Fruit fly (Drosophila melanogaster) whole organism, prepupa: Measurements from ENCODE around the gene T48.

ENCODE experiments used
- Blimp-1 ChIP-seq: fragments of 200-800 bp; sonication (Bioruptor generic); optimal IDR thresholded peaks from 3 replicates; lab custom pipeline; 2017; ENCODE audit warnings: missing biosample characterization, missing genetic modification characterization, mild to moderate bottlenecking, moderate library complexity, missing genetic modification reagents
- CG10631 ChIP-seq: fragments of 200-800 bp; sonication (Bioruptor generic); optimal IDR thresholded peaks from 2 replicates; lab custom pipeline; 2016; ENCODE audit warnings: missing biosample characterization, missing genetic modification characterization
- CG11294 ChIP-seq: fragments of 200-800 bp; sonication (Bioruptor generic); IDR thresholded peaks from 2 replicates; pipeline ENCODE4 v1.3.6; 2022; ENCODE audit warnings: missing biosample characterization, missing genetic modification characterization
- CG11762 ChIP-seq: fragments of 200-800 bp; sonication (Bioruptor generic); optimal IDR thresholded peaks from 3 replicates; lab custom pipeline; 2016; ENCODE audit warnings: missing biosample characterization, missing genetic modification characterization; ENCODE audit not compliant: insufficient read depth
- CG11902 ChIP-seq: fragments of 200-800 bp; sonication (Bioruptor generic); optimal IDR thresholded peaks from 3 replicates; lab custom pipeline; 2016; ENCODE audit warnings: missing biosample characterization, missing genetic modification characterization
- CG15336 ChIP-seq: fragments of 200-800 bp; sonication (Bioruptor generic); IDR thresholded peaks from 2 replicates; pipeline ENCODE4 v1.3.6; 2022; ENCODE audit warnings: missing biosample characterization, missing genetic modification characterization
- CG1621 ChIP-seq: fragments of 200-800 bp; sonication (Bioruptor generic); optimal IDR thresholded peaks from 3 replicates; lab custom pipeline; 2018; ENCODE audit warnings: missing biosample characterization, mild to moderate bottlenecking, missing genetic modification characterization
- CG16779 ChIP-seq: fragments of 200-800 bp; sonication (Bioruptor generic); optimal IDR thresholded peaks from 3 replicates; lab custom pipeline; 2017; ENCODE audit warnings: missing biosample characterization, mild to moderate bottlenecking, missing genetic modification characterization
- CG3032 ChIP-seq: fragments of 200-800 bp; optimal IDR thresholded peaks from 2 replicates; lab custom pipeline; 2019; ENCODE audit warnings: missing biosample characterization, mild to moderate bottlenecking, missing genetic modification characterization, moderate library complexity
- CG31627 ChIP-seq: fragments of 200-800 bp; sonication (Bioruptor generic); optimal IDR thresholded peaks from 3 replicates; lab custom pipeline; 2016; ENCODE audit warnings: missing biosample characterization, missing genetic modification characterization
- CG32006 ChIP-seq: fragments of 200-800 bp; sonication (Bioruptor generic); optimal IDR thresholded peaks from 3 replicates; lab custom pipeline; 2017; ENCODE audit warnings: missing biosample characterization, mild to moderate bottlenecking, missing genetic modification characterization
- CG34406 ChIP-seq: fragments of 200-800 bp; sonication (Bioruptor generic); optimal IDR thresholded peaks from 3 replicates; lab custom pipeline; 2016; ENCODE audit warnings: missing biosample characterization, missing genetic modification characterization
- CG3919 ChIP-seq: fragments of 200-800 bp; sonication (Bioruptor generic); optimal IDR thresholded peaks from 3 replicates; lab custom pipeline; 2016; ENCODE audit warnings: missing biosample characterization, missing genetic modification characterization
- CG4318 ChIP-seq: fragments of 200-800 bp; sonication (Bioruptor generic); optimal IDR thresholded peaks from 3 replicates; lab custom pipeline; 2017; ENCODE audit warnings: missing biosample characterization, mild to moderate bottlenecking, missing genetic modification characterization
- CG6163 ChIP-seq: fragments of 200-800 bp; sonication (Bioruptor generic); IDR thresholded peaks from 3 replicates; pipeline ENCODE4 v1.3.6; 2022; ENCODE audit warnings: missing biosample characterization, missing genetic modification characterization
- CG6276 ChIP-seq: fragments of 200-800 bp; sonication (Bioruptor generic); optimal IDR thresholded peaks from 2 replicates; lab custom pipeline; 2017; ENCODE audit warnings: missing biosample characterization, mild to moderate bottlenecking, missing genetic modification characterization
- CG6792 ChIP-seq: fragments of 200-800 bp; sonication (Bioruptor generic); optimal IDR thresholded peaks from 3 replicates; lab custom pipeline; 2016; ENCODE audit warnings: missing biosample characterization, missing genetic modification characterization
- CG6808 ChIP-seq: fragments of 200-800 bp; sonication (Bioruptor generic); optimal IDR thresholded peaks from 3 replicates; lab custom pipeline; 2017; ENCODE audit warnings: missing biosample characterization, missing genetic modification characterization, mild to moderate bottlenecking, moderate library complexity, missing genetic modification reagents
- CG6854 ChIP-seq: fragments of 200-800 bp; sonication (Bioruptor generic); optimal IDR thresholded peaks from 2 replicates; lab custom pipeline; 2017; ENCODE audit warnings: missing biosample characterization, mild to moderate bottlenecking, missing genetic modification characterization
- CG7368 ChIP-seq: fragments of 200-800 bp; sonication (Bioruptor generic); optimal IDR thresholded peaks from 3 replicates; lab custom pipeline; 2016; ENCODE audit warnings: missing biosample characterization, missing genetic modification characterization
- CG8119 ChIP-seq: fragments of 200-800 bp; sonication (Bioruptor generic); IDR thresholded peaks from 3 replicates; pipeline ENCODE4 v1.3.6; 2022; ENCODE audit warnings: missing biosample characterization, missing genetic modification characterization
- CG8319 ChIP-seq: fragments of 200-800 bp; sonication (Bioruptor generic); optimal IDR thresholded peaks from 3 replicates; lab custom pipeline; 2016; ENCODE audit warnings: missing biosample characterization, missing genetic modification characterization
- CG8632 ChIP-seq: fragments of 200-800 bp; sonication (Bioruptor generic); optimal IDR thresholded peaks from 3 replicates; lab custom pipeline; 2016; ENCODE audit warnings: missing biosample characterization, missing genetic modification characterization
- CG9139 ChIP-seq: fragments of 200-800 bp; sonication (Bioruptor generic); optimal IDR thresholded peaks from 3 replicates; lab custom pipeline; 2017; ENCODE audit warnings: missing biosample characterization, mild to moderate bottlenecking, missing genetic modification characterization
- Eip75B ChIP-seq: fragments of 200-800 bp; sonication (Bioruptor generic); optimal IDR thresholded peaks from 3 replicates; lab custom pipeline; 2016; ENCODE audit warnings: missing biosample characterization, missing genetic modification characterization
- Eip78C ChIP-seq: fragments of 200-800 bp; sonication (Bioruptor generic); peaks from one replicate; lab custom pipeline; 2016; ENCODE audit warnings: missing biosample characterization, missing genetic modification characterization
- Eip93F ChIP-seq: fragments of 200-800 bp; sonication (Bioruptor generic); optimal IDR thresholded peaks from 2 replicates; lab custom pipeline; 2016; ENCODE audit warnings: missing biosample characterization, mild to moderate bottlenecking, missing genetic modification characterization
- Ets21C ChIP-seq: fragments of 200-800 bp; sonication (Bioruptor generic); optimal IDR thresholded peaks from 3 replicates; lab custom pipeline; 2016; ENCODE audit warnings: missing biosample characterization, missing genetic modification characterization
- Ets96B ChIP-seq: fragments of 200-800 bp; optimal IDR thresholded peaks from 2 replicates; lab custom pipeline; 2019; ENCODE audit warnings: missing biosample characterization, mild to moderate bottlenecking, missing genetic modification characterization, moderate library complexity
- Gug ChIP-seq: fragments of 200-800 bp; sonication (Bioruptor generic); IDR thresholded peaks from 2 replicates; pipeline ENCODE4 v1.3.6; 2022; ENCODE audit warnings: missing biosample characterization, missing genetic modification characterization
- Hr38 ChIP-seq: sonication (Bioruptor generic); optimal IDR thresholded peaks from 2 replicates; lab custom pipeline; 2016; ENCODE audit warnings: missing biosample characterization, missing genetic modification characterization
- Hr39 ChIP-seq: fragments of 200-800 bp; sonication (Bioruptor generic); optimal IDR thresholded peaks from 2 replicates; lab custom pipeline; 2016; ENCODE audit warnings: missing biosample characterization, missing genetic modification characterization
- Hr4 ChIP-seq: fragments of 200-800 bp; sonication (Bioruptor generic); optimal IDR thresholded peaks from 3 replicates; lab custom pipeline; 2016; ENCODE audit warnings: missing biosample characterization, missing genetic modification characterization
- Lpt ChIP-seq: fragments of 200-800 bp; sonication (Bioruptor generic); optimal IDR thresholded peaks from 3 replicates; lab custom pipeline; 2016; ENCODE audit warnings: missing biosample characterization, missing genetic modification characterization
- Met ChIP-seq: fragments of 200-800 bp; sonication (Bioruptor generic); optimal IDR thresholded peaks from 3 replicates; lab custom pipeline; 2016; ENCODE audit warnings: missing biosample characterization, missing genetic modification characterization
- OdsH ChIP-seq: fragments of 200-800 bp; sonication (Bioruptor generic); optimal IDR thresholded peaks from 3 replicates; lab custom pipeline; 2016; ENCODE audit warnings: missing biosample characterization, missing genetic modification characterization
- Sox14 ChIP-seq: fragments of 200-800 bp; sonication (Bioruptor generic); optimal IDR thresholded peaks from 3 replicates; lab custom pipeline; 2016; ENCODE audit warnings: missing biosample characterization, missing genetic modification characterization
- Sox15 ChIP-seq: fragments of 200-800 bp; sonication (Bioruptor generic); optimal IDR thresholded peaks from 3 replicates; lab custom pipeline; 2016; ENCODE audit warnings: missing biosample characterization, missing genetic modification characterization
- achi ChIP-seq: fragments of 200-800 bp; sonication (Bioruptor generic); optimal IDR thresholded peaks from 3 replicates; lab custom pipeline; 2016; ENCODE audit warnings: missing biosample characterization, missing genetic modification characterization
- acj6 ChIP-seq: fragments of 200-800 bp; sonication (Bioruptor generic); optimal IDR thresholded peaks from 3 replicates; lab custom pipeline; 2016; ENCODE audit warnings: missing biosample characterization, missing genetic modification characterization
- cyc ChIP-seq: fragments of 200-800 bp; sonication (Bioruptor generic); optimal IDR thresholded peaks from 3 replicates; lab custom pipeline; 2016; ENCODE audit warnings: missing biosample characterization, missing genetic modification characterization
- dac ChIP-seq: fragments of 200-800 bp; sonication (Bioruptor generic); optimal IDR thresholded peaks from 2 replicates; lab custom pipeline; 2017; ENCODE audit warnings: missing biosample characterization, mild to moderate bottlenecking, missing genetic modification characterization
- eg ChIP-seq: fragments of 200-800 bp; sonication (Bioruptor generic); IDR thresholded peaks from 3 replicates; pipeline ENCODE4 v1.3.6; 2022; ENCODE audit warnings: missing biosample characterization, missing genetic modification characterization
- fd59A ChIP-seq: fragments of 200-800 bp; sonication (Bioruptor generic); optimal IDR thresholded peaks from 2 replicates; lab custom pipeline; 2017; ENCODE audit warnings: missing biosample characterization, mild to moderate bottlenecking, missing genetic modification characterization, missing genetic modification reagents
- fd85E ChIP-seq: fragments of 200-800 bp; sonication (Bioruptor generic); optimal IDR thresholded peaks from 3 replicates; lab custom pipeline; 2016; ENCODE audit warnings: missing biosample characterization, missing genetic modification characterization
- fkh ChIP-seq: fragments of 200-800 bp; sonication (Bioruptor generic); optimal IDR thresholded peaks from 3 replicates; lab custom pipeline; 2017; ENCODE audit warnings: missing biosample characterization, mild to moderate bottlenecking, missing genetic modification characterization, moderate library complexity
- lz ChIP-seq: fragments of 200-800 bp; sonication (Bioruptor generic); optimal IDR thresholded peaks from 3 replicates; lab custom pipeline; 2016; ENCODE audit warnings: missing biosample characterization, missing genetic modification characterization
- net ChIP-seq: fragments of 200-800 bp; sonication (Bioruptor generic); optimal IDR thresholded peaks from 3 replicates; lab custom pipeline; 2016; ENCODE audit warnings: missing biosample characterization, missing genetic modification characterization
- salr ChIP-seq, 2 experiments: fragments of 200-800 bp; sonication (Bioruptor generic); optimal IDR thresholded peaks; 3 replicates each; lab custom pipeline; 2016 to 2018; ENCODE audit warnings: missing biosample characterization in 2 of 2, missing genetic modification characterization in 2 of 2, mild to moderate bottlenecking in 1 of 2
- spab ChIP-seq: fragments of 200-800 bp; sonication (Bioruptor generic); optimal IDR thresholded peaks from 2 replicates; lab custom pipeline; 2017; ENCODE audit warnings: missing biosample characterization, mild to moderate bottlenecking, missing genetic modification characterization, missing genetic modification reagents
- ss ChIP-seq, 2 experiments: fragments of 200-800 bp; sonication (Bioruptor generic); optimal IDR thresholded peaks; 2 replicates in 1 of 2; 3 replicates in 1 of 2; lab custom pipeline; 2017 to 2018; ENCODE audit warnings: mild to moderate bottlenecking in 2 of 2, missing biosample characterization in 2 of 2, missing genetic modification characterization in 2 of 2, moderate library complexity in 1 of 2
- svp ChIP-seq: fragments of 200-800 bp; sonication (Bioruptor generic); peaks from one replicate; lab custom pipeline; 2016; ENCODE audit warnings: missing biosample characterization, missing genetic modification characterization
- topi ChIP-seq: fragments of 200-800 bp; sonication (Bioruptor generic); optimal IDR thresholded peaks from 3 replicates; lab custom pipeline; 2016; ENCODE audit warnings: missing biosample characterization, missing genetic modification characterization

Gene T48

DNA sequence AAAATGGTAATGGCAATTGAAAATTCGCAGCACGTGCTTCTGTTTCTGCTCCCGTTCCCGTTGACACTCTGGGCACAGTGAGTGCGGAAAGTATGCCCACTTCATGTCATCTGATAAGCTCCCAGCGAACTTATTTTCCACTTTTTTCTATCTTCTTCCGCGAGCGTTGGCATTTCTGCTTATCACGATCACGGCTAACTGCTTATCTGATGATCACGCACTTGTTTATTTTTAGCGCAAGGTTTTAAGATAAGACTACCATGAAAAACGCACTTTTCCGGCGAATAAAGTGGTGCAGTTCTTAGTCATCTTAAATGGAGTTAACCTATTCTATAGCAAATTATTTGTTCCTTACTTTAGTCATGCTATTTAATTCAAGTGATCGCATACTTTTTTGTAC, 55.9 kb downstream of the T48 start:
- TF ChIP-seq Sox15 (GFP tag; lab: Kevin White, UChicago) (peak; percentile 24), CG1621 (tag; lab: Kevin White, UChicago) (no peak), CG11294 (GFP tag; lab: Robert Waterston, UW) (no peak), ss (GFP tag; optimal IDR thresholded peaks at IDR 0.05; lab: Kevin White, UChicago) (no peak), Eip93F (GFP tag; lab: Kevin White, UChicago) (no peak), Lpt (GFP tag; lab: Kevin White, UChicago) (peak; percentile 17), CG8632 (no peak), CG11762 (no peak), Ets96B (tag; lab: Kevin White, UChicago) (peak; percentile 11), dac (GFP tag; lab: Kevin White, UChicago) (peak; percentile 5), CG6808 (GFP tag; lab: Kevin White, UChicago) (peak; percentile 27), fd59A (GFP tag; lab: Kevin White, UChicago) (no peak), Eip75B (peak; percentile 24), topi (no peak), Hr38 (no peak), net (GFP tag; lab: Kevin White, UChicago) (peak; percentile 45), spab (no peak), CG32006 (peak; percentile 74), Hr39 (GFP tag; lab: Kevin White, UChicago) (peak; percentile 62), Eip78C (GFP tag; lab: Kevin White, UChicago) (peak; percentile 84), Gug (GFP tag; lab: Robert Waterston, UW) (no peak), CG16779 (no peak), lz (peak; percentile 26), CG3919 (GFP tag; lab: Kevin White, UChicago) (peak; percentile 56), Met (GFP tag; lab: Kevin White, UChicago) (no peak), CG8319 (peak; percentile 17), acj6 (GFP tag; lab: Kevin White, UChicago) (peak; percentile 45), CG6792 (GFP tag; lab: Kevin White, UChicago) (peak; percentile 20), fkh (GFP tag; lab: Kevin White, UChicago) (no peak), CG10631 (GFP tag; lab: Kevin White, UChicago) (peak; percentile 11), CG4318 (GFP tag; lab: Kevin White, UChicago) (peak; percentile 31), CG7368 (GFP tag; lab: Kevin White, UChicago) (no peak), Ets21C (GFP tag; lab: Kevin White, UChicago) (peak; percentile 25), CG8119 (GFP tag; lab: Robert Waterston, UW) (peak; percentile 51; the same call in 1 of the 3 replicates), CG3032 (tag; lab: Kevin White, UChicago) (peak; percentile 20), cyc (peak; percentile 36), CG6163 (GFP tag; lab: Robert Waterston, UW) (no peak), CG31627 (peak; percentile 48), Hr4 (GFP tag; lab: Kevin White, UChicago) (peak; percentile 63), CG11902 (peak; percentile 28), achi (GFP tag; lab: Kevin White, UChicago) (peak; percentile 46), fd85E (no peak), eg (0 out of 3 replicates have a peak, but pooled peaks have one; percentile 30), CG6276 (GFP tag; lab: Kevin White, UChicago) (peak; percentile 50), svp (no peak), salr (GFP tag; optimal IDR thresholded peaks at IDR 0.05; lab: Kevin White, UChicago) (peak in 1 of 2 experiments; percentile 51), OdsH (GFP tag; lab: Kevin White, UChicago) (no peak), CG15336 (GFP tag; lab: Robert Waterston, UW) (0 out of 2 replicates have a peak, but pooled peaks have one; percentile 38), Blimp-1 (GFP tag; lab: Kevin White, UChicago) (no peak), CG6854 (GFP tag; lab: Kevin White, UChicago) (no peak), Sox14 (GFP tag; lab: Kevin White, UChicago) (peak; percentile 55), CG9139 (GFP tag; lab: Kevin White, UChicago) (no peak), CG34406 (GFP tag; lab: Kevin White, UChicago) (no peak)
